Fruit fly (Drosophila melanogaster) whole organism, embryonic: ENCODE data around the gene CG10702.
A peak's percentile ranks its signal among the peaks of the same experiment; 100 is the strongest.

Experiments
- Max ChIP-seq: fragments of 200-800 bp; sonication (Bioruptor generic); optimal IDR thresholded peaks from 2 replicates; lab custom pipeline; 2016; ENCODE audit warnings: missing biosample characterization, mild to moderate bottlenecking, missing genetic modification characterization
- Med ChIP-seq: fragments of 200-800 bp; sonication (Bioruptor generic); peaks from one replicate; lab custom pipeline; 2016; ENCODE audit warnings: missing biosample characterization, missing genetic modification characterization, mild to moderate bottlenecking, inconsistent platforms, moderate library complexity
- jumu ChIP-seq: fragments of 200-800 bp; sonication (Bioruptor generic); optimal IDR thresholded peaks from 3 replicates; lab custom pipeline; 2016; ENCODE audit warnings: missing biosample characterization, missing genetic modification characterization
- pros ChIP-seq: fragments of 200-800 bp; sonication (Bioruptor generic); optimal IDR thresholded peaks from 3 replicates; lab custom pipeline; 2019; ENCODE audit warnings: missing biosample characterization, mild to moderate bottlenecking, missing genetic modification characterization, moderate library complexity
- sqz ChIP-seq: fragments of 200-800 bp; sonication (Bioruptor generic); optimal IDR thresholded peaks from 3 replicates; lab custom pipeline; 2018; ENCODE audit warnings: missing biosample characterization, mild to moderate bottlenecking, missing genetic modification characterization
- tna ChIP-seq: fragments of 200-800 bp; sonication (Bioruptor generic); IDR thresholded peaks from 2 replicates; pipeline ENCODE4 v1.3.6; 2022; ENCODE audit warnings: missing biosample characterization, missing genetic modification characterization; ENCODE audit not compliant: partially characterized antibody
- vvl ChIP-seq: fragments of 200-800 bp; sonication (Bioruptor generic); IDR thresholded peaks from 2 replicates; pipeline ENCODE4 v1.3.6; 2022; ENCODE audit warnings: missing biosample characterization, missing genetic modification characterization
- zfh1 ChIP-seq: fragments of 200-800 bp; sonication (Bioruptor generic); IDR thresholded peaks from 3 replicates; pipeline ENCODE4 v1.3.6; 2022; ENCODE audit warnings: missing biosample characterization, missing genetic modification characterization

dm6 chr2L:19098668-19099067, 29.0 kb upstream of the CG10702 start:
- TF ChIP-seq Med (GFP tag; lab: Kevin White, UChicago) = peak; percentile 68
- no peak for TF ChIP-seq zfh1 (GFP tag; lab: Robert Waterston, UW)
- no peak for TF ChIP-seq Max (GFP tag; lab: Kevin White, UChicago)
- no peak for TF ChIP-seq jumu (GFP tag; lab: Kevin White, UChicago)
- no peak for TF ChIP-seq sqz
- TF ChIP-seq vvl (GFP tag; lab: Robert Waterston, UW) = no peak
- no peak for TF ChIP-seq tna (GFP tag; lab: Robert Waterston, UW)
- TF ChIP-seq pros (GFP tag; lab: Kevin White, UChicago) = no peak
